Worm (Caenorhabditis elegans) whole organism, L1 larva: ENCODE results near the gene acr-12.

Experiments
- C04F5.9 ChIP-seq: sonication (generic microtip); optimal IDR thresholded peaks from 2 replicates; lab custom pipeline; 2016; ENCODE audit warnings: missing genetic modification characterization, missing compliant biosample characterization
- C34B4.2 ChIP-seq: sonication (generic microtip); optimal IDR thresholded peaks from 2 replicates; lab custom pipeline; 2017; ENCODE audit warnings: mild to moderate bottlenecking, missing genetic modification characterization, missing compliant biosample characterization
- F16B12.6 ChIP-seq: fragments of 150-350 bp; optimal IDR thresholded peaks from 2 replicates; lab custom pipeline; 2014; ENCODE audit warnings: missing biosample characterization, missing genetic modification characterization
- aly-2 ChIP-seq: fragments of 150-350 bp; optimal IDR thresholded peaks from 2 replicates; lab custom pipeline; 2014; ENCODE audit warnings: missing biosample characterization, missing genetic modification characterization
- ceh-8 ChIP-seq: fragments of 200-800 bp; sonication (Bioruptor generic); optimal IDR thresholded peaks from 2 replicates; lab custom pipeline; 2018; ENCODE audit warnings: mild to moderate bottlenecking, missing genetic modification characterization, moderate library complexity, missing compliant biosample characterization
- ceh-82 ChIP-seq, 3 experiments: fragments of 150-350 bp in 1 of 3; sonication (generic microtip) in 2 of 3; optimal IDR thresholded peaks; 2 replicates each; lab custom pipeline; 2014 to 2017; ENCODE audit warnings: missing biosample characterization in 3 of 3, missing genetic modification characterization in 3 of 3
- ces-1 ChIP-seq: fragments of 150-350 bp; optimal IDR thresholded peaks from 2 replicates; lab custom pipeline; 2014; ENCODE audit warnings: missing biosample characterization, missing genetic modification reagents, missing genetic modification characterization
- dpl-1 ChIP-seq, 3 experiments: fragments of 150-350 bp in 2 of 3; sonication (generic microtip) in 1 of 3; optimal IDR thresholded peaks; 2 replicates each; lab custom pipeline; 2014 to 2017; ENCODE audit warnings: missing biosample characterization in 3 of 3, missing genetic modification characterization in 3 of 3, missing genetic modification reagents in 3 of 3
- egl-13 ChIP-seq: sonication (generic microtip); optimal IDR thresholded peaks from 2 replicates; lab custom pipeline; 2016; ENCODE audit warnings: missing genotype, missing genetic modification reagents, missing genetic modification characterization, missing compliant biosample characterization
- egl-27 ChIP-seq, 2 experiments: fragments of 150-350 bp in 1 of 2; sonication (generic microtip); optimal IDR thresholded peaks; 3 replicates each; lab custom pipeline; 2017 to 2018; ENCODE audit warnings: missing biosample characterization in 2 of 2, missing genetic modification characterization in 2 of 2, missing genetic modification reagents in 2 of 2
- elt-2 ChIP-seq: sonication (generic microtip); optimal IDR thresholded peaks from 2 replicates; lab custom pipeline; 2016; ENCODE audit warnings: missing genetic modification characterization, mild to moderate bottlenecking, inconsistent platforms, missing compliant biosample characterization, missing genetic modification reagents
- fkh-10 ChIP-seq: sonication (generic microtip); optimal IDR thresholded peaks from 2 replicates; lab custom pipeline; 2017; ENCODE audit warnings: missing biosample characterization, missing genetic modification reagents, missing genetic modification characterization
- hlh-17 ChIP-seq: fragments of 200-800 bp; sonication (Bioruptor generic); optimal IDR thresholded peaks from 2 replicates; lab custom pipeline; 2018; ENCODE audit warnings: missing genetic modification characterization, mild to moderate bottlenecking, missing compliant biosample characterization, moderate library complexity, borderline replicate concordance
- hlh-4 ChIP-seq: sonication (generic microtip); optimal IDR thresholded peaks from 2 replicates; lab custom pipeline; 2016; ENCODE audit warnings: mild to moderate bottlenecking, missing genetic modification characterization, missing compliant biosample characterization
- hpl-2 ChIP-seq: fragments of 150-350 bp; optimal IDR thresholded peaks from 2 replicates; lab custom pipeline; 2014; ENCODE audit warnings: missing biosample characterization, missing genetic modification reagents, missing genetic modification characterization
- isw-1 ChIP-seq: fragments of 200-800 bp; sonication (Bioruptor generic); IDR thresholded peaks from 2 replicates; pipeline ENCODE4 v1.3.6; 2022; ENCODE audit warnings: missing genetic modification characterization, missing compliant biosample characterization
- lin-13 ChIP-seq: fragments of 150-350 bp; optimal IDR thresholded peaks from 2 replicates; lab custom pipeline; 2014; ENCODE audit warnings: missing biosample characterization, missing genetic modification reagents, missing genetic modification characterization
- lin-35 ChIP-seq, 2 experiments: fragments of 150-350 bp; optimal IDR thresholded peaks; 2 replicates each; lab custom pipeline; 2014; ENCODE audit warnings: missing biosample characterization in 2 of 2, missing genetic modification characterization in 2 of 2, missing genetic modification reagents in 2 of 2
- lin-39 ChIP-seq: fragments of 150-350 bp; optimal IDR thresholded peaks from 2 replicates; lab custom pipeline; 2014; ENCODE audit warnings: missing biosample characterization, missing genetic modification reagents, missing genetic modification characterization
- lir-3 ChIP-seq: sonication (generic microtip); optimal IDR thresholded peaks from 2 replicates; lab custom pipeline; 2016; ENCODE audit warnings: mild to moderate bottlenecking, missing genetic modification characterization, moderate library complexity, missing compliant biosample characterization; ENCODE audit not compliant: poor library complexity
- lsy-2 ChIP-seq, 2 experiments: fragments of 150-350 bp; optimal IDR thresholded peaks; 2 replicates each; lab custom pipeline; 2014; ENCODE audit warnings: missing biosample characterization in 2 of 2, missing genetic modification characterization in 2 of 2
- mab-9 ChIP-seq: fragments of 200-800 bp; sonication (Bioruptor generic); IDR thresholded peaks from 2 replicates; pipeline ENCODE4 v1.3.6; 2022; ENCODE audit warnings: missing genetic modification reagents, missing genetic modification characterization, missing compliant biosample characterization
- mep-1 ChIP-seq: fragments of 150-350 bp; optimal IDR thresholded peaks from 2 replicates; lab custom pipeline; 2014; ENCODE audit warnings: missing biosample characterization, missing genetic modification characterization
- nhr-237 ChIP-seq: fragments of 150-350 bp; optimal IDR thresholded peaks from 2 replicates; lab custom pipeline; 2014; ENCODE audit warnings: missing biosample characterization, missing genetic modification characterization
- nhr-28 ChIP-seq: fragments of 150-350 bp; optimal IDR thresholded peaks from 2 replicates; lab custom pipeline; 2014; ENCODE audit warnings: missing biosample characterization, missing genetic modification characterization
- nhr-47 ChIP-seq: sonication (generic microtip); optimal IDR thresholded peaks from 2 replicates; lab custom pipeline; 2016; ENCODE audit warnings: mild to moderate bottlenecking, missing genetic modification characterization, moderate library complexity, missing compliant biosample characterization
- nhr-77 ChIP-seq: fragments of 150-350 bp; optimal IDR thresholded peaks from 2 replicates; lab custom pipeline; 2014; ENCODE audit warnings: missing biosample characterization, missing genetic modification characterization
- nhr-84 ChIP-seq: sonication (generic microtip); optimal IDR thresholded peaks from 2 replicates; lab custom pipeline; 2017; ENCODE audit warnings: missing biosample characterization, missing genetic modification characterization
- nhr-85 ChIP-seq: sonication (generic microtip); peaks from one replicate; lab custom pipeline; 2016; ENCODE audit warnings: missing genetic modification characterization, inconsistent platforms, missing compliant biosample characterization
- nhr-90 ChIP-seq: sonication (generic microtip); optimal IDR thresholded peaks from 2 replicates; lab custom pipeline; 2016; ENCODE audit warnings: mild to moderate bottlenecking, missing genetic modification characterization, missing compliant biosample characterization; ENCODE audit not compliant: poor library complexity
- pag-3 ChIP-seq: sonication (generic microtip); optimal IDR thresholded peaks from 2 replicates; lab custom pipeline; 2017; ENCODE audit warnings: missing genetic modification characterization, mild to moderate bottlenecking, missing compliant biosample characterization, antibody characterized with exemption, borderline replicate concordance; ENCODE audit not compliant: insufficient read depth
- pax-3 ChIP-seq: fragments of 200-800 bp; sonication (Bioruptor generic); optimal IDR thresholded peaks from 2 replicates; lab custom pipeline; 2018; ENCODE audit warnings: mild to moderate bottlenecking, missing genetic modification characterization, moderate library complexity, missing compliant biosample characterization
- pqm-1 ChIP-seq: sonication (generic microtip); optimal IDR thresholded peaks from 3 replicates; lab custom pipeline; 2017; ENCODE audit warnings: missing biosample characterization, missing genetic modification characterization
- snu-23 ChIP-seq: sonication (generic microtip); optimal IDR thresholded peaks from 2 replicates; lab custom pipeline; 2016; ENCODE audit warnings: missing genetic modification characterization, missing compliant biosample characterization
- sox-4 ChIP-seq: sonication (generic microtip); optimal IDR thresholded peaks from 2 replicates; lab custom pipeline; 2016; ENCODE audit warnings: missing genetic modification characterization, missing compliant biosample characterization
- sptf-1 ChIP-seq: fragments of 150-350 bp; optimal IDR thresholded peaks from 2 replicates; lab custom pipeline; 2014; ENCODE audit warnings: missing biosample characterization, missing genetic modification characterization
- sup-37 ChIP-seq: fragments of 200-800 bp; sonication (Bioruptor generic); optimal IDR thresholded peaks from 2 replicates; lab custom pipeline; 2018; ENCODE audit warnings: mild to moderate bottlenecking, missing genetic modification characterization, missing compliant biosample characterization
- swsn-7 ChIP-seq: sonication (generic microtip); optimal IDR thresholded peaks from 2 replicates; lab custom pipeline; 2016; ENCODE audit warnings: missing genetic modification characterization, missing compliant biosample characterization
- tlp-1 ChIP-seq: fragments of 150-350 bp; optimal IDR thresholded peaks from 2 replicates; lab custom pipeline; 2014; ENCODE audit warnings: missing biosample characterization, missing genetic modification characterization
- unc-30 ChIP-seq: sonication (generic microtip); optimal IDR thresholded peaks from 2 replicates; lab custom pipeline; 2017; ENCODE audit warnings: missing biosample characterization, missing genetic modification characterization
- unc-62 ChIP-seq: fragments of 150-350 bp; optimal IDR thresholded peaks from 2 replicates; lab custom pipeline; 2014; ENCODE audit warnings: missing biosample characterization, missing genetic modification reagents, missing genetic modification characterization
- unc-86 ChIP-seq: sonication (generic microtip); optimal IDR thresholded peaks from 2 replicates; lab custom pipeline; 2016; ENCODE audit warnings: missing genetic modification characterization, missing compliant biosample characterization
- vab-15 ChIP-seq: sonication (generic microtip); optimal IDR thresholded peaks from 2 replicates; lab custom pipeline; 2017; ENCODE audit warnings: missing genotype, mild to moderate bottlenecking, missing genetic modification characterization, missing compliant biosample characterization
- xbp-1 ChIP-seq: sonication (generic microtip); optimal IDR thresholded peaks from 2 replicates; lab custom pipeline; 2016; ENCODE audit warnings: missing genetic modification characterization, missing compliant biosample characterization
- zag-1 ChIP-seq: fragments of 150-350 bp; optimal IDR thresholded peaks from 2 replicates; lab custom pipeline; 2014; ENCODE audit warnings: missing biosample characterization, missing genetic modification characterization
- ztf-11 ChIP-seq, 2 experiments: sonication (generic microtip); optimal IDR thresholded peaks; 2 replicates each; lab custom pipeline; 2016 to 2017; ENCODE audit warnings: missing genetic modification characterization in 2 of 2, missing biosample characterization in 1 of 2, missing compliant biosample characterization in 1 of 2

Gene acr-12

DNA sequence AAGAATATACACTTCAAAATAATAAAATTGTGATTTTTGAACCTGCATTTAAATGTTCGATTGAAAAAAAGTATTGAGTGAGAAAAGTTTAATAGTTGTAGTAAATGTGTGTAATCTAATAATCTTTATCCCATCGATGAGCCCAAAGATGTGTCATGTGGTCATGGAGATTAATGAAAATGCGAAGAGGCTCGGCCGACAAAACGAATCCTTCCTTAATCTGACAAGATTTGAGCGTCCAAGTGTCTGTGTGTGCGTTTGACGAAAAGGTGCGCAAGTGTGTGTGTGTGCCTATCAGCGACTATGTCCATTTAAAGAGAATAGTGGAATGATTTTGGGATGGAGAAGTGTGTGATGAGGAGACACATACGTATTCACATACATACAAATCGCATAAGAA, 41.4 kb downstream of the acr-12 start (continued):
- no peak for TF ChIP-seq dpl-1 (GFP tag; optimal IDR thresholded peaks at IDR 0.05; lab: Kevin White, UChicago)
- no peak for TF ChIP-seq unc-30
- TF ChIP-seq pax-3 (tag; lab: Kevin White, UChicago) = peak; percentile 34
- TF ChIP-seq unc-62 = no peak
- no peak for TF ChIP-seq nhr-28 (tag; lab: Kevin White, UChicago)
- no peak for TF ChIP-seq elt-2
- TF ChIP-seq nhr-47 (tag; lab: Kevin White, UChicago) = peak; percentile 6
- no peak for TF ChIP-seq lin-39
- TF ChIP-seq fkh-10 (GFP tag; lab: Kevin White, UChicago) = no peak
- no peak for TF ChIP-seq hlh-17 (GFP tag; lab: Kevin White, UChicago)
- no peak for TF ChIP-seq nhr-77 (tag; lab: Kevin White, UChicago)
- TF ChIP-seq snu-23 (GFP tag; lab: Kevin White, UChicago) = no peak

- TF ChIP-seq nhr-85 (tag; lab: Kevin White, UChicago) (peak; percentile 33), unc-86 (no peak), pqm-1 (tag; lab: Kevin White, UChicago) (no peak), ces-1 (GFP tag; lab: Kevin White, UChicago) (no peak)
These were observed 45.8 kb downstream of the acr-12 start, which contains the start of gene F54B11.11 for ce11 chrX:13578483-13578882. TSS of gene F54B11.11 (plus strand) at chrX:13578783.

DNA sequence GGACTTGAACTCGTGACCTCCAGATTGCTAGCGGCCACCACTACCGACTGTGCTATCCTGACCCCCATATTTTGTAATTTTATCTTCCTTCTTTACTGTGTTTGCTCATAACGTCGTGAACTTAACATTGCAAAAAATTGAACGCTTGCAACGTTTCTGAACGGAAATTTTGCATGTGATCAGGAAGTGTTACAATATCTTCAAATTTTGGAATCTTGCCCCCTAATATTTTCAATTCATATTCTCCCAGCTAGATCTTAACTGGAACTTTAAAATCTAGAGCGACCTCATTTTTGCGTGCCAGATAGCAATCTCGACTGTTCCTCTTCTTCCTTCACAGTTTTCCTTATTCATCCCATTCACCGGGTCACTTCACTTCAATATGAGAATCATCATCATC, 49.2 kb downstream of the acr-12 start, which contains the start of gene F54B11.10:
Gene F54B11.10 (plus strand): TSS at position 301 of the 400 bp plus-strand sequence.
- TF ChIP-seq lin-39 (no peak), C04F5.9 (tag; lab: Kevin White, UChicago) (no peak), ceh-82 (tag; optimal IDR thresholded peaks at IDR 0.05; lab: Kevin White, UChicago) (no peak), mab-9 (GFP tag; lab: Robert Waterston, UW) (no peak), lin-13 (GFP tag; lab: Kevin White, UChicago) (no peak), lin-35 (GFP tag; optimal IDR thresholded peaks at IDR 0.05; lab: Kevin White, UChicago) (no peak), egl-27 (tag; optimal IDR thresholded peaks at IDR 0.05; lab: Kevin White, UChicago) (no peak), zag-1 (tag; lab: Kevin White, UChicago) (no peak), C34B4.2 (tag; lab: Kevin White, UChicago) (no peak), vab-15 (tag; lab: Kevin White, UChicago) (no peak), F16B12.6 (tag; lab: Kevin White, UChicago) (no peak)
- TF ChIP-seq, all 84 proteins: peak for 0

DNA sequence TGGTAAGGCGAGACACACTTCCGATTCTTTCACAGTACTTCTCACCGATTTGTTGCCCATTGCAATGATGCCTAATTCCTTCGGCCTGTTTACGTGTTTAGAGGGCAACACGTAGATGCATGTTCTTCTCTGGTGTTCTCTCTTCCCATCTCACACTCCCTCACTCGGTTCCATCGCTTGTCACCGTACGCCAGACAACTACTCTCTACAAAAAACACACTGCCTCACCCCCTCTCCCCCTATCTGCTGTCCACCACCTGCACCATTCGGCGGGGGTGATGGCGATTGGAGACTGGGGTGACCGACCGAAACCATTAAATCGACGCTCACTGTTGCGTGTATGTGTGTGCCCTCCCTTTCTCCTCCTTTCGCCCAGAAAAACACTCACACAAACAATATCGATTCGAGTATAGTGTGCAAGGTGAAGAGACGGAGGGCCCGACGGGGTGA, 51.3 kb downstream of the acr-12 start:
- TF ChIP-seq nhr-84 (no peak), hpl-2 (no peak), sox-4 (tag; lab: Kevin White, UChicago) (no peak), lsy-2 (tag; optimal IDR thresholded peaks at IDR 0.05; lab: Kevin White, UChicago) (peak in 1 of 2 experiments; percentile 16), unc-62 (no peak), vab-15 (tag; lab: Kevin White, UChicago) (no peak), mab-9 (GFP tag; lab: Robert Waterston, UW) (no peak), nhr-237 (tag; lab: Kevin White, UChicago) (no peak), aly-2 (tag; lab: Kevin White, UChicago) (no peak), hlh-4 (tag; lab: Kevin White, UChicago) (no peak), xbp-1 (no peak), lir-3 (no peak), C34B4.2 (tag; lab: Kevin White, UChicago) (no peak), ceh-8 (no peak), sptf-1 (tag; lab: Kevin White, UChicago) (no peak), ztf-11 (tag; optimal IDR thresholded peaks at IDR 0.05; lab: Kevin White, UChicago) (peak in 1 of 2 experiments; percentile 70), pag-3 (tag; lab: Kevin White, UChicago) (no peak), lin-39 (no peak), nhr-85 (tag; lab: Kevin White, UChicago) (peak; percentile 84), tlp-1 (no peak), C04F5.9 (tag; lab: Kevin White, UChicago) (no peak), nhr-90 (tag; lab: Kevin White, UChicago) (peak; percentile 46), dpl-1 (GFP tag; optimal IDR thresholded peaks at IDR 0.05; lab: Kevin White, UChicago) (no peak), swsn-7 (tag; lab: Kevin White, UChicago) (peak; percentile 44), unc-30 (no peak), egl-13 (tag; lab: Kevin White, UChicago) (no peak), mep-1 (peak; percentile 21), isw-1 (GFP tag; lab: Robert Waterston, UW) (no peak), sup-37 (GFP tag; lab: Kevin White, UChicago) (no peak)
